Worm (Caenorhabditis elegans) whole organism, L1 larva: Measurements from ENCODE around the gene ttr-16.

Experiments used
- C04F5.9 ChIP-seq: sonication (generic microtip); optimal IDR thresholded peaks from 2 replicates; lab custom pipeline; 2016; ENCODE audit warnings: missing genetic modification characterization, missing compliant biosample characterization
- Y116A8C.19 ChIP-seq: sonication (generic microtip); optimal IDR thresholded peaks from 2 replicates; lab custom pipeline; 2016; ENCODE audit warnings: missing compliant biosample characterization, missing genetic modification characterization, borderline replicate concordance
- alr-1 ChIP-seq: fragments of 200-800 bp; sonication (Bioruptor generic); optimal IDR thresholded peaks from 2 replicates; lab custom pipeline; 2018; ENCODE audit warnings: borderline replicate concordance, mild to moderate bottlenecking, missing genetic modification characterization, missing compliant biosample characterization
- aly-2 ChIP-seq: fragments of 150-350 bp; optimal IDR thresholded peaks from 2 replicates; lab custom pipeline; 2014; ENCODE audit warnings: missing biosample characterization, missing genetic modification characterization
- ama-1 ChIP-seq: fragments of 150-350 bp; optimal IDR thresholded peaks from 2 replicates; lab custom pipeline; 2014
- blmp-1 ChIP-seq: fragments of 150-350 bp; optimal IDR thresholded peaks from 2 replicates; lab custom pipeline; 2014; ENCODE audit warnings: missing biosample characterization, missing genetic modification characterization
- ceh-8 ChIP-seq: fragments of 200-800 bp; sonication (Bioruptor generic); optimal IDR thresholded peaks from 2 replicates; lab custom pipeline; 2018; ENCODE audit warnings: mild to moderate bottlenecking, missing genetic modification characterization, moderate library complexity, missing compliant biosample characterization
- ceh-90 ChIP-seq: sonication (generic microtip); optimal IDR thresholded peaks from 2 replicates; lab custom pipeline; 2016; ENCODE audit warnings: missing genetic modification characterization, missing compliant biosample characterization
- ces-1 ChIP-seq: fragments of 150-350 bp; optimal IDR thresholded peaks from 2 replicates; lab custom pipeline; 2014; ENCODE audit warnings: missing biosample characterization, missing genetic modification reagents, missing genetic modification characterization
- dpl-1 ChIP-seq, 3 experiments: fragments of 150-350 bp in 2 of 3; sonication (generic microtip) in 1 of 3; optimal IDR thresholded peaks; 2 replicates each; lab custom pipeline; 2014 to 2017; ENCODE audit warnings: missing biosample characterization in 3 of 3, missing genetic modification characterization in 3 of 3, missing genetic modification reagents in 3 of 3
- dsc-1 ChIP-seq: sonication (generic microtip); optimal IDR thresholded peaks from 2 replicates; lab custom pipeline; 2016; ENCODE audit warnings: mild to moderate bottlenecking, missing genetic modification characterization, missing compliant biosample characterization
- efl-1 ChIP-seq, 4 experiments: fragments of 150-350 bp; optimal IDR thresholded peaks in 3 of 4; peaks in 1 of 4; 1 replicate in 1 of 4; 2 replicates in 3 of 4; lab custom pipeline; 2014; ENCODE audit warnings: missing biosample characterization in 2 of 4, missing genetic modification characterization in 2 of 4, missing genetic modification reagents in 2 of 4
- efl-3 ChIP-seq: fragments of 200-800 bp; sonication (Bioruptor generic); optimal IDR thresholded peaks from 2 replicates; lab custom pipeline; 2018; ENCODE audit warnings: mild to moderate bottlenecking, missing genetic modification characterization, missing compliant biosample characterization
- egl-13 ChIP-seq: sonication (generic microtip); optimal IDR thresholded peaks from 2 replicates; lab custom pipeline; 2016; ENCODE audit warnings: missing genotype, missing genetic modification reagents, missing genetic modification characterization, missing compliant biosample characterization
- egl-27 ChIP-seq, 2 experiments: fragments of 150-350 bp in 1 of 2; sonication (generic microtip); optimal IDR thresholded peaks; 3 replicates each; lab custom pipeline; 2017 to 2018; ENCODE audit warnings: missing biosample characterization in 2 of 2, missing genetic modification characterization in 2 of 2, missing genetic modification reagents in 2 of 2
- elt-3 ChIP-seq, 6 experiments: fragments of 150-350 bp in 1 of 6; sonication (generic microtip); optimal IDR thresholded peaks; 2 replicates each; lab custom pipeline; 2017 to 2018; ENCODE audit warnings: missing biosample characterization in 6 of 6, missing genetic modification characterization in 6 of 6, inconsistent platforms in 1 of 6
- hlh-17 ChIP-seq: fragments of 200-800 bp; sonication (Bioruptor generic); optimal IDR thresholded peaks from 2 replicates; lab custom pipeline; 2018; ENCODE audit warnings: missing genetic modification characterization, mild to moderate bottlenecking, missing compliant biosample characterization, moderate library complexity, borderline replicate concordance
- lin-14 ChIP-seq: fragments of 200-800 bp; sonication (Bioruptor generic); optimal IDR thresholded peaks from 2 replicates; lab custom pipeline; 2018; ENCODE audit warnings: mild to moderate bottlenecking, missing genetic modification characterization, moderate library complexity, missing compliant biosample characterization
- lin-15B ChIP-seq: fragments of 150-350 bp; sonication (generic microtip); optimal IDR thresholded peaks from 3 replicates; lab custom pipeline; 2014; ENCODE audit warnings: missing biosample characterization, missing genetic modification characterization
- lir-3 ChIP-seq: sonication (generic microtip); optimal IDR thresholded peaks from 2 replicates; lab custom pipeline; 2016; ENCODE audit warnings: mild to moderate bottlenecking, missing genetic modification characterization, moderate library complexity, missing compliant biosample characterization; ENCODE audit not compliant: poor library complexity
- lsy-2 ChIP-seq, 2 experiments: fragments of 150-350 bp; optimal IDR thresholded peaks; 2 replicates each; lab custom pipeline; 2014; ENCODE audit warnings: missing biosample characterization in 2 of 2, missing genetic modification characterization in 2 of 2
- mab-9 ChIP-seq: fragments of 200-800 bp; sonication (Bioruptor generic); IDR thresholded peaks from 2 replicates; pipeline ENCODE4 v1.3.6; 2022; ENCODE audit warnings: missing genetic modification reagents, missing genetic modification characterization, missing compliant biosample characterization
- mdl-1 ChIP-seq, 2 experiments: fragments of 150-350 bp; optimal IDR thresholded peaks; 2 replicates each; lab custom pipeline; 2014 to 2017; ENCODE audit warnings: missing biosample characterization in 2 of 2, missing genetic modification characterization in 2 of 2, inconsistent platforms in 1 of 2
- mef-2 ChIP-seq: fragments of 150-350 bp; optimal IDR thresholded peaks from 2 replicates; lab custom pipeline; 2014; ENCODE audit warnings: missing biosample characterization, missing genetic modification characterization
- nhr-11 ChIP-seq: fragments of 150-350 bp; optimal IDR thresholded peaks from 2 replicates; lab custom pipeline; 2014; ENCODE audit warnings: missing biosample characterization, missing genetic modification characterization
- nhr-12 ChIP-seq: sonication (generic microtip); optimal IDR thresholded peaks from 2 replicates; lab custom pipeline; 2017; ENCODE audit warnings: missing biosample characterization, missing genetic modification characterization
- nhr-85 ChIP-seq: sonication (generic microtip); peaks from one replicate; lab custom pipeline; 2016; ENCODE audit warnings: missing genetic modification characterization, inconsistent platforms, missing compliant biosample characterization
- nhr-90 ChIP-seq: sonication (generic microtip); optimal IDR thresholded peaks from 2 replicates; lab custom pipeline; 2016; ENCODE audit warnings: mild to moderate bottlenecking, missing genetic modification characterization, missing compliant biosample characterization; ENCODE audit not compliant: poor library complexity
- pqm-1 ChIP-seq: sonication (generic microtip); optimal IDR thresholded peaks from 3 replicates; lab custom pipeline; 2017; ENCODE audit warnings: missing biosample characterization, missing genetic modification characterization
- rnt-1 ChIP-seq: sonication (generic microtip); optimal IDR thresholded peaks from 2 replicates; lab custom pipeline; 2016; ENCODE audit warnings: mild to moderate bottlenecking, missing genetic modification characterization, moderate library complexity, missing compliant biosample characterization
- skn-1 ChIP-seq: fragments of 150-350 bp; optimal IDR thresholded peaks from 2 replicates; lab custom pipeline; 2014; ENCODE audit warnings: missing biosample characterization, missing genetic modification characterization
- snpc-4 ChIP-seq: fragments of 150-350 bp; optimal IDR thresholded peaks from 2 replicates; lab custom pipeline; 2014; ENCODE audit warnings: missing biosample characterization, missing genetic modification characterization
- snu-23 ChIP-seq: sonication (generic microtip); optimal IDR thresholded peaks from 2 replicates; lab custom pipeline; 2016; ENCODE audit warnings: missing genetic modification characterization, missing compliant biosample characterization
- sup-37 ChIP-seq: fragments of 200-800 bp; sonication (Bioruptor generic); optimal IDR thresholded peaks from 2 replicates; lab custom pipeline; 2018; ENCODE audit warnings: mild to moderate bottlenecking, missing genetic modification characterization, missing compliant biosample characterization
- tlp-1 ChIP-seq: fragments of 150-350 bp; optimal IDR thresholded peaks from 2 replicates; lab custom pipeline; 2014; ENCODE audit warnings: missing biosample characterization, missing genetic modification characterization
- unc-30 ChIP-seq: sonication (generic microtip); optimal IDR thresholded peaks from 2 replicates; lab custom pipeline; 2017; ENCODE audit warnings: missing biosample characterization, missing genetic modification characterization
- xbp-1 ChIP-seq: sonication (generic microtip); optimal IDR thresholded peaks from 2 replicates; lab custom pipeline; 2016; ENCODE audit warnings: missing genetic modification characterization, missing compliant biosample characterization
- ztf-4 ChIP-seq: fragments of 150-350 bp; optimal IDR thresholded peaks from 2 replicates; lab custom pipeline; 2014; ENCODE audit warnings: missing biosample characterization, missing genetic modification characterization

ttr-16 gene

DNA sequence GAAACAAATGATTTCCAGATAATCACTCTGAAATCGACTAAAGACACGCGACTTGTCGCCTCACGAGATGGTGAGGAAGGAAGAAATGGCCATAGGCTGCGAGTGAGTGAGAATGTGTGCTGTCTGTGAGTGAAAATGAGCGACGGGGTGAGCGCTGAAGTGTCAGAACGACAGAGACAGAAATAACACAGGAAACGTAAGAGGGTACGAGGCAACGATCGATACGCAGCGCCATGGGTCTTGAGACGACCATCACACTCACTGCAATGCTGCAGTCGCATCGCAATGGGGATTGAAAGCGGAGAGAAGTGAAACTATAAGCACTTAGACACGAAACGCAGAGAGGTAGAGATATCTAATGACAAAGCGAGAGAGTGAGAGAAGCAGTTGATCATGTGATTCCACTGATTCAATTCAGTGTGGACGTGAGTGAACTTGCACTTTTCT lies 18.9 kb upstream of the ttr-16 start (continued):
- peak; percentile 93 for TF ChIP-seq dsc-1 (tag; lab: Kevin White, UChicago)
- no peak for TF ChIP-seq ceh-90 (tag; lab: Kevin White, UChicago)
- peak; percentile 86 for TF ChIP-seq blmp-1 (tag; lab: Kevin White, UChicago)
- peak; percentile 89 for TF ChIP-seq ceh-8 (GFP tag; lab: Kevin White, UChicago)
- TF ChIP-seq alr-1 (tag; lab: Kevin White, UChicago) = no peak
- peak; percentile 42 for TF ChIP-seq sup-37 (GFP tag; lab: Kevin White, UChicago)
- TF ChIP-seq dpl-1 (GFP tag; optimal IDR thresholded peaks at IDR 0.05; lab: Kevin White, UChicago) = peak; percentile 69 to 75 (median 73)
- no peak for TF ChIP-seq Y116A8C.19 (tag; lab: Kevin White, UChicago)
- TF ChIP-seq efl-1 (optimal IDR thresholded peaks at IDR 0.05; lab: Kevin White, UChicago) = peak; percentile 86 to 92
- peak; percentile 67 to 97 for TF ChIP-seq efl-1 (GFP tag; optimal IDR thresholded peaks at IDR 0.05 in 1 of 2; lab: Kevin White, UChicago)
- peak; percentile 91 to 94 for TF ChIP-seq lsy-2 (tag; optimal IDR thresholded peaks at IDR 0.05; lab: Kevin White, UChicago)
- peak in 1 of 2 experiments; percentile 95 for TF ChIP-seq mdl-1 (tag; optimal IDR thresholded peaks at IDR 0.05; lab: Kevin White, UChicago)
- TF ChIP-seq lin-15B (tag; lab: Kevin White, UChicago) = no peak
- peak; percentile 73 for TF ChIP-seq ama-1 (lab: Kevin White, UChicago)
- TF ChIP-seq egl-13 (tag; lab: Kevin White, UChicago) = peak; percentile 91
- no peak for TF ChIP-seq unc-30 (tag; lab: Kevin White, UChicago)

ce11 chrIV:11082153-11082552 lies 18.2 kb upstream of the ttr-16 start, which contains the start of gene let-70:
let-70 (minus strand) TSS chrIV:11082253.
- TF ChIP-seq skn-1 (tag; lab: Kevin White, UChicago) (peak; percentile 23), hlh-17 (GFP tag; lab: Kevin White, UChicago) (no peak)

ce11 chrIV:11080823-11081285 lies 16.9 kb upstream of the ttr-16 start, which contains the start of gene atg-7:
atg-7 (minus strand) TSS chrIV:11081055.
- peak; percentile 69 for TF ChIP-seq nhr-85 (tag; lab: Kevin White, UChicago)
- TF ChIP-seq snu-23 (GFP tag; lab: Kevin White, UChicago) = peak; percentile 9
- TF ChIP-seq lin-14 = no peak
- no peak for TF ChIP-seq egl-27 (tag; optimal IDR thresholded peaks at IDR 0.05; lab: Kevin White, UChicago)
- peak; percentile 22 for TF ChIP-seq aly-2 (tag; lab: Kevin White, UChicago)
- peak; percentile 12 for TF ChIP-seq ztf-4
- TF ChIP-seq elt-3 (tag; optimal IDR thresholded peaks at IDR 0.05; lab: Kevin White, UChicago) = no peak
- TF ChIP-seq lsy-2 (tag; optimal IDR thresholded peaks at IDR 0.05; lab: Kevin White, UChicago) = peak in 1 of 2 experiments; percentile 4
- peak; percentile 21 for TF ChIP-seq ceh-8 (GFP tag; lab: Kevin White, UChicago)
- no peak for TF ChIP-seq snpc-4 (tag; lab: Kevin White, UChicago)
- peak; percentile 25 for TF ChIP-seq dsc-1 (tag; lab: Kevin White, UChicago)
- TF ChIP-seq nhr-90 (tag; lab: Kevin White, UChicago) = peak; percentile 5
- TF ChIP-seq efl-1 (optimal IDR thresholded peaks at IDR 0.05; lab: Kevin White, UChicago) = peak; percentile 6 to 7
- peak in 1 of 2 experiments; percentile 67 for TF ChIP-seq efl-1 (GFP tag; optimal IDR thresholded peaks at IDR 0.05 in 1 of 2; lab: Kevin White, UChicago)
- no peak for TF ChIP-seq nhr-11
- TF ChIP-seq lir-3 = peak; percentile 13
- TF ChIP-seq ces-1 (GFP tag; lab: Kevin White, UChicago) = no peak
- no peak for TF ChIP-seq nhr-12 (tag; lab: Kevin White, UChicago)
- no peak for TF ChIP-seq tlp-1
- no peak for TF ChIP-seq pqm-1
- peak; percentile 90 for TF ChIP-seq ama-1 (lab: Kevin White, UChicago)
- no peak for TF ChIP-seq C04F5.9 (tag; lab: Kevin White, UChicago)
- TF ChIP-seq mab-9 (GFP tag; lab: Robert Waterston, UW) = no peak
- TF ChIP-seq rnt-1 = peak; percentile 10
- peak; percentile 14 for TF ChIP-seq xbp-1 (tag; lab: Kevin White, UChicago)
- TF ChIP-seq efl-3 (GFP tag; lab: Kevin White, UChicago) = no peak
- no peak for TF ChIP-seq mef-2 (tag; lab: Kevin White, UChicago)
